Worm (Caenorhabditis elegans): ENCODE results near the gene F14D7.14.

Gene F14D7.14

ce11 chrV:14312695-14313094 lies 3.0 kb downstream of the F14D7.14 start, which contains the start of gene F14D7.8:
Gene F14D7.8 (minus strand): TSS chrV:14312795.
- TF ChIP-seq unc-62 (GFP tag; optimal IDR thresholded peaks at IDR 0.05) (no peak), nhr-2 (tag; optimal IDR thresholded peaks at IDR 0.05) (no peak), elt-3 (tag; optimal IDR thresholded peaks at IDR 0.05) (no peak), ztf-11 (tag; optimal IDR thresholded peaks at IDR 0.05) (no peak), mep-1 (tag; optimal IDR thresholded peaks at IDR 0.05) (no peak), nhr-28 (tag; optimal IDR thresholded peaks at IDR 0.05) (no peak), ceh-39 (tag; optimal IDR thresholded peaks at IDR 0.05) (no peak), tbx-8 (GFP tag; optimal IDR thresholded peaks at IDR 0.05) (no peak), zip-8 (tag; optimal IDR thresholded peaks at IDR 0.05) (no peak), sem-2 (GFP tag; optimal IDR thresholded peaks at IDR 0.05) (no peak), elt-1 (tag; optimal IDR thresholded peaks at IDR 0.05; ENCODE audit: borderline replicate concordance, insufficient read depth) (no peak), unc-39 (tag; optimal IDR thresholded peaks at IDR 0.05) (no peak), lin-13 (tag; optimal IDR thresholded peaks at IDR 0.05) (no peak), ceh-83 (GFP tag; optimal IDR thresholded peaks at IDR 0.05) (no peak), lsy-2 (tag; optimal IDR thresholded peaks at IDR 0.05) (no peak), unc-120 (tag; optimal IDR thresholded peaks at IDR 0.05; ENCODE audit: poor library complexity, severe bottlenecking) (no peak), drap-1 (GFP tag; optimal IDR thresholded peaks at IDR 0.05) (no peak), snpc-4 (tag; optimal IDR thresholded peaks at IDR 0.05) (no peak), hlh-1 (tag; optimal IDR thresholded peaks at IDR 0.05) (no peak)

- TF ChIP-seq flh-1 (GFP tag; optimal IDR thresholded peaks at IDR 0.05), result no peak
- TF ChIP-seq ham-2 (GFP tag; optimal IDR thresholded peaks at IDR 0.05), result no peak
- no peak for TF ChIP-seq nhr-12 (tag; optimal IDR thresholded peaks at IDR 0.05)
- TF ChIP-seq elt-1 (tag; optimal IDR thresholded peaks at IDR 0.05; ENCODE audit: borderline replicate concordance, insufficient read depth), result no peak
- no peak for TF ChIP-seq cnd-1 (tag; optimal IDR thresholded peaks at IDR 0.05)
- no peak for TF ChIP-seq elt-3 (tag; optimal IDR thresholded peaks at IDR 0.05)
- TF ChIP-seq lin-32 (GFP tag; optimal IDR thresholded peaks at IDR 0.05), result no peak
- no peak for TF ChIP-seq hlh-1 (tag; optimal IDR thresholded peaks at IDR 0.05)
- TF ChIP-seq bed-3 (GFP tag; optimal IDR thresholded peaks at IDR 0.05), result no peak
- TF ChIP-seq mls-2 (tag; optimal IDR thresholded peaks at IDR 0.05), result no peak
- no peak for TF ChIP-seq ceh-83 (GFP tag; optimal IDR thresholded peaks at IDR 0.05)
- no peak for TF ChIP-seq ceh-43 (GFP tag; optimal IDR thresholded peaks at IDR 0.05)
- TF ChIP-seq lin-13 (tag; optimal IDR thresholded peaks at IDR 0.05), result no peak
- TF ChIP-seq ceh-39 (tag; optimal IDR thresholded peaks at IDR 0.05), result no peak
- no peak for TF ChIP-seq blmp-1 (tag; optimal IDR thresholded peaks at IDR 0.05)
- no peak for TF ChIP-seq drap-1 (GFP tag; optimal IDR thresholded peaks at IDR 0.05)
- no peak for TF ChIP-seq pha-4 (tag; optimal IDR thresholded peaks at IDR 0.05)
- TF ChIP-seq snpc-4 (tag; optimal IDR thresholded peaks at IDR 0.05), result no peak
- no peak for TF ChIP-seq nhr-76 (tag; optimal IDR thresholded peaks at IDR 0.05)
These were observed 4.5 kb downstream of the F14D7.14 start, which contains the start of gene F47B8.1 for ce11 chrV:14314236-14314635. Gene F47B8.1 (minus strand): TSS chrV:14314336.

- TF ChIP-seq unc-120 (tag; optimal IDR thresholded peaks at IDR 0.05; ENCODE audit: poor library complexity, severe bottlenecking) (no peak), ceh-43 (GFP tag; optimal IDR thresholded peaks at IDR 0.05) (no peak), unc-62 (GFP tag; optimal IDR thresholded peaks at IDR 0.05) (no peak), nhr-2 (tag; optimal IDR thresholded peaks at IDR 0.05) (no peak), unc-39 (tag; optimal IDR thresholded peaks at IDR 0.05) (no peak), ztf-11 (tag; optimal IDR thresholded peaks at IDR 0.05) (no peak), mab-5 (tag; optimal IDR thresholded peaks at IDR 0.05) (no peak), elt-3 (tag; optimal IDR thresholded peaks at IDR 0.05) (no peak), lsy-2 (tag; optimal IDR thresholded peaks at IDR 0.05) (no peak)
These were observed 6.8 kb downstream of the F14D7.14 start, which contains the start of gene F47B8.2 for ce11 chrV:14316525-14316924. Gene F47B8.2 (minus strand): TSS chrV:14316625.

ce11 chrV:14317204-14317603 lies 7.5 kb downstream of the F14D7.14 start:
- TF ChIP-seq nhr-12 (tag; optimal IDR thresholded peaks at IDR 0.05) (no peak), cnd-1 (tag; optimal IDR thresholded peaks at IDR 0.05) (no peak), hlh-1 (tag; optimal IDR thresholded peaks at IDR 0.05) (no peak), lin-32 (GFP tag; optimal IDR thresholded peaks at IDR 0.05) (no peak), nhr-2 (tag; optimal IDR thresholded peaks at IDR 0.05) (no peak), pha-4 (tag; optimal IDR thresholded peaks at IDR 0.05) (no peak), sem-2 (GFP tag; optimal IDR thresholded peaks at IDR 0.05) (no peak), ceh-83 (GFP tag; optimal IDR thresholded peaks at IDR 0.05) (no peak), drap-1 (GFP tag; optimal IDR thresholded peaks at IDR 0.05) (no peak)

- TF ChIP-seq nhr-2 (tag; optimal IDR thresholded peaks at IDR 0.05) (no peak), lsy-2 (tag; optimal IDR thresholded peaks at IDR 0.05) (no peak), unc-62 (GFP tag; optimal IDR thresholded peaks at IDR 0.05) (no peak), nhr-237 (tag; optimal IDR thresholded peaks at IDR 0.05) (no peak), tbx-8 (GFP tag; optimal IDR thresholded peaks at IDR 0.05) (no peak), lin-32 (GFP tag; optimal IDR thresholded peaks at IDR 0.05) (no peak), mab-5 (tag; optimal IDR thresholded peaks at IDR 0.05) (no peak), mls-2 (tag; optimal IDR thresholded peaks at IDR 0.05) (no peak), M03D4.4 (tag; optimal IDR thresholded peaks at IDR 0.05) (no peak)
These were observed 7.9 kb downstream of the F14D7.14 start for ce11 chrV:14317621-14318020.

Measured in whole organism, mixed stage, embryonic.